Worm (Caenorhabditis elegans): ENCODE results near the gene ceh-39.

Gene ceh-39

ce11 chrX:1830475-1830874 lies 25.5 kb downstream of the ceh-39 start:
- no peak for TF ChIP-seq T22C8.4 (GFP tag; IDR thresholded peaks at IDR 0.05)

DNA sequence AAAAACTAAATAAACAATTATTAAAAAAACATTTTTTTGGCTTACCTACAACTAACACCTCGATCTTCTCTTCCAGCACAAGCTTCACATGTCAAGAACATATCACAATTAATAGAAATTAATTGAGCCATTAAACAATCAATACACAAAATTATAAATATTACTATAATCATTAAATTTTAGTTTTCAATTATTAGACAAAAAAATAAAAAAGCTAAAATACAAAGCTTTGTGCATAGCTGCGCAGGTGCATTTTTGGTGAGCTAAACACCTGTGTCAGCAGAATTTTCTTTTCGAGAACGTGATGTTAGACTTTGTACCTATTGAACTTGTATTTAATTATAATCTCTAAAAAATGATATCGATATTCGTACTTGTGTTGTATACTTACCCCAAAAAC lies 26.0 kb downstream of the ceh-39 start, which contains the start of gene C14E2.6:
TSS of gene C14E2.6 (minus strand) at position 101 of the 400 bp plus-strand sequence.
- no peak for TF ChIP-seq ref-1 (GFP tag; conservative IDR thresholded peaks at IDR 0.05)
- TF ChIP-seq T22C8.4 (GFP tag; IDR thresholded peaks at IDR 0.05), result no peak
- TF ChIP-seq cog-1 (tag; optimal IDR thresholded peaks at IDR 0.05), result no peak
- no peak for TF ChIP-seq klf-2 (GFP tag; conservative IDR thresholded peaks at IDR 0.05)
- TF ChIP-seq ztf-23 (GFP tag; IDR thresholded peaks at IDR 0.05), result no peak
- TF ChIP-seq tab-1 (GFP tag; IDR thresholded peaks at IDR 0.05), result no peak
- no peak for TF ChIP-seq flt-1 (GFP tag; IDR thresholded peaks at IDR 0.05)
- no peak for TF ChIP-seq med-1 (GFP tag; optimal IDR thresholded peaks at IDR 0.05; ENCODE audit: insufficient read depth)
- no peak for TF ChIP-seq ztf-29 (GFP tag; IDR thresholded peaks at IDR 0.05)

- TF ChIP-seq ref-1 (GFP tag; conservative IDR thresholded peaks at IDR 0.05), result no peak
- no peak for TF ChIP-seq ztf-23 (GFP tag; IDR thresholded peaks at IDR 0.05)
- TF ChIP-seq cog-1 (tag; optimal IDR thresholded peaks at IDR 0.05), result no peak
- TF ChIP-seq ztf-29 (GFP tag; IDR thresholded peaks at IDR 0.05), result no peak
- no peak for TF ChIP-seq flt-1 (GFP tag; IDR thresholded peaks at IDR 0.05)
- TF ChIP-seq klf-2 (GFP tag; conservative IDR thresholded peaks at IDR 0.05), result no peak
- no peak for TF ChIP-seq T22C8.4 (GFP tag; IDR thresholded peaks at IDR 0.05)
Observed at ce11 chrX:1826166-1826565, 29.8 kb downstream of the ceh-39 start, which contains the start of gene C14E2.1. Gene C14E2.1, plus strand, starts transcription at chrX:1826466.

ce11 chrX:1825290-1825832 lies 30.6 kb downstream of the ceh-39 start, which contains the start of gene C14E2.5:
Gene C14E2.5, minus strand, starts transcription at chrX:1825340.
- TF ChIP-seq ztf-29 (GFP tag; IDR thresholded peaks at IDR 0.05), result no peak

DNA sequence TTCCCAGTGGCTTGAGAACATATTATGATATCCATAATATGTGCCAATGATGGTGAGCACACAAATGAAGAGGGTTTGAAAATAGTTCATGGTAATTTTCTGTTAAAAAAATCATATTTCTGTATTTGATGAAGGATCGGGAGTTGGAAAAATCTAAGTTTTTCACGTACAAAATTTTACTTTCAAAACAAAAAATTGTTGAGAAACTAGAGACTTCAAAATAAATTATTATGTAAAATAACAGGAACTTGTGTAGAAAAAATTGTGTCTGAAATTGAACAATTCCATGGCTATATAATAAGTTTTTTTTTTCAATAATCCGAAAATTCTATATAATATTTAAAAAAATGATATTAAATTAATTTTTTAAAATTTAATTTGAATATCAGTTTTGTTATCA lies 34.7 kb downstream of the ceh-39 start, which contains the start of gene C14E2.4:
TSS of gene C14E2.4 (minus strand) at position 101 of the 400 bp plus-strand sequence.
- TF ChIP-seq ztf-29 (GFP tag; IDR thresholded peaks at IDR 0.05), result no peak
- no peak for TF ChIP-seq ref-1 (GFP tag; conservative IDR thresholded peaks at IDR 0.05)
- no peak for TF ChIP-seq ztf-23 (GFP tag; IDR thresholded peaks at IDR 0.05)
- TF ChIP-seq klf-2 (GFP tag; conservative IDR thresholded peaks at IDR 0.05), result no peak
- TF ChIP-seq cog-1 (tag; optimal IDR thresholded peaks at IDR 0.05), result no peak
- no peak for TF ChIP-seq med-1 (GFP tag; optimal IDR thresholded peaks at IDR 0.05; ENCODE audit: insufficient read depth)
- no peak for TF ChIP-seq flt-1 (GFP tag; IDR thresholded peaks at IDR 0.05)
- TF ChIP-seq T22C8.4 (GFP tag; IDR thresholded peaks at IDR 0.05), result no peak
- TF ChIP-seq tab-1 (GFP tag; IDR thresholded peaks at IDR 0.05), result no peak

DNA sequence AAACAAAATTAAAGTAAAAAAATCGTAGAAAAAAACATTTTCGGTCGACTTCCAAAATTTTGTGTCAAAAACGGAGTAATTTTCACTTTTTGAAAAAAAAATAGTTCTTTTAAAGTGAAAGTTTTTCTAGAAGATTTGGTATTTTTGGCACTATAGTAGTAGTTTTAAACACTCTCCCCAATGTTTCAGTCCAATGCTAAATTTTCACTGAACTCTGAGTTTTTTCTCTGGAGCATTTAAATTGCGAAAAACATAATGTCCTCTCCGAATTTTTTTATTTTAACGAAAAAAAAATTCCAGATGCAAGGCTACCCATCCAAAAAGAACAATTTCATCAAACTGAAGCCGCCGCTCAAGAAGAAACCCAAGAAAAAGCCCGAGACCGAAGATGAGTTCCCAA lies 39.9 kb downstream of the ceh-39 start, which contains the start of gene C14E2.7:
TSS of gene C14E2.7 (plus strand) at position 301 of the 400 bp plus-strand sequence.
- TF ChIP-seq T22C8.4 (GFP tag; IDR thresholded peaks at IDR 0.05) (no peak), cog-1 (tag; optimal IDR thresholded peaks at IDR 0.05) (no peak), ref-1 (GFP tag; conservative IDR thresholded peaks at IDR 0.05) (no peak), klf-2 (GFP tag; conservative IDR thresholded peaks at IDR 0.05) (no peak), tab-1 (GFP tag; IDR thresholded peaks at IDR 0.05) (no peak), ztf-29 (GFP tag; IDR thresholded peaks at IDR 0.05) (no peak), med-1 (GFP tag; optimal IDR thresholded peaks at IDR 0.05; ENCODE audit: insufficient read depth) (no peak), flt-1 (GFP tag; IDR thresholded peaks at IDR 0.05) (no peak), ztf-23 (GFP tag; IDR thresholded peaks at IDR 0.05) (no peak)

DNA sequence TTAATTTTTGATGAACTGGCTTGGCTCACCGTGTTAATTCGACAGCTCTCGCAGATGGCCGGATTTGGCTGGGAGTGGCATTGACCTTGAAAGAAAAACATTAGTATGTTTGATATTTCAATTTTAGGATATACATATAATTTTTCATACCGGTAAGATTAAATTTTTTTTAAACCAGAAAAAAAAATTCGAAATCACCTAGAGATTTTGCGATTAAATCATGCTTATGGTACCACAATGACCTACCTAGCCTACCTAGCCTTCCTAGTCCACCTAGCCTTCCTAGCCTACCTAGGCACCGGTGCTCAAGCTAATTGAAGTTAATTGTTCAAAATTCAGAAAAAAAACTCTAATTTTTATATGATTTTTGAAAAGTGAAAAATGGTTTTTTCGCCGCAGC lies 44.5 kb downstream of the ceh-39 start, which contains the start of gene C14E2.3:
TSS of gene C14E2.3 (minus strand) at position 101 of the 400 bp plus-strand sequence.
- no peak for TF ChIP-seq ref-1 (GFP tag; conservative IDR thresholded peaks at IDR 0.05)
- no peak for TF ChIP-seq tab-1 (GFP tag; IDR thresholded peaks at IDR 0.05)
- TF ChIP-seq ztf-29 (GFP tag; IDR thresholded peaks at IDR 0.05), result no peak
- no peak for TF ChIP-seq med-1 (GFP tag; optimal IDR thresholded peaks at IDR 0.05; ENCODE audit: insufficient read depth)
- no peak for TF ChIP-seq ztf-23 (GFP tag; IDR thresholded peaks at IDR 0.05)
- TF ChIP-seq cog-1 (tag; optimal IDR thresholded peaks at IDR 0.05), result no peak
- no peak for TF ChIP-seq flt-1 (GFP tag; IDR thresholded peaks at IDR 0.05)
- TF ChIP-seq klf-2 (GFP tag; conservative IDR thresholded peaks at IDR 0.05), result no peak
- TF ChIP-seq T22C8.4 (GFP tag; IDR thresholded peaks at IDR 0.05), result no peak

All from whole organism, midembryonic.